Fruit fly (Drosophila melanogaster): ENCODE results near the gene CG10177.

DNA sequence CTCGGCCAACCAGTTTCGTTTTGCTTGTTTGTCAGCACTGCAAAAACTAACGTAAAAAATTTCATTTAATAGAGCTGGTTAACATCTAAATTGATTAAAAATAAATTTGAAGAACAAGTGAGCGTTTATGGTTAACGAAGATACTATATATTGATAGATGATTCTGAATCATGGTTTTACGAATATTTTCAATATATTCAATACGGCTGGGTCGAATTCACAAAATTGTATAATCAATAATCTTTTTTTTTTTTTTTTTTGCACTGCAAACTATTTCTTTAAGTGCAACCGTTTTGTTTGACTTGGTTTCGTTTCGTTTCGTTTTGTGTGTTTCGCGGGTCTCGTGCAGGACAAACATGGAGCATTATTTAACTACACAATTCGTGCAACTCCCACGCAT is 16.6 kb downstream of the CG10177 start:
- TF ChIP-seq psq (optimal IDR thresholded peaks at IDR 0.05): no peak
- no peak for TF ChIP-seq ttk (optimal IDR thresholded peaks at IDR 0.05)
- no peak for TF ChIP-seq Sin3A (optimal IDR thresholded peaks at IDR 0.05)
- TF ChIP-seq insv (optimal IDR thresholded peaks at IDR 0.05): no peak
- TF ChIP-seq Myc (optimal IDR thresholded peaks at IDR 0.05): no peak
- TF ChIP-seq h (optimal IDR thresholded peaks at IDR 0.05): no peak
